Worm (Caenorhabditis elegans) whole organism, young adult: ENCODE results near the gene T27E4.7.

Experiments
- B0035.1 ChIP-seq: sonication (generic microtip); optimal IDR thresholded peaks from 2 replicates; lab custom pipeline; 2016; ENCODE audit warnings: missing genetic modification characterization, mild to moderate bottlenecking, missing compliant biosample characterization, missing genotype, missing genetic modification reagents
- B0261.1 ChIP-seq: sonication (generic microtip); optimal IDR thresholded peaks from 2 replicates; lab custom pipeline; 2016; ENCODE audit warnings: mild to moderate bottlenecking, missing genetic modification characterization, moderate library complexity, missing compliant biosample characterization
- F22D6.2 ChIP-seq: sonication (generic microtip); optimal IDR thresholded peaks from 2 replicates; lab custom pipeline; 2016; ENCODE audit warnings: mild to moderate bottlenecking, missing genetic modification characterization, missing compliant biosample characterization
- F52B5.7 ChIP-seq: sonication (generic microtip); optimal IDR thresholded peaks from 2 replicates; lab custom pipeline; 2016; ENCODE audit warnings: mild to moderate bottlenecking, missing genetic modification characterization, missing compliant biosample characterization
- F57C9.4 ChIP-seq: sonication (generic microtip); optimal IDR thresholded peaks from 2 replicates; lab custom pipeline; 2017; ENCODE audit warnings: mild to moderate bottlenecking, missing genetic modification characterization, missing compliant biosample characterization
- K11D2.4 ChIP-seq: fragments of 200-800 bp; sonication (Bioruptor generic); IDR thresholded peaks from 2 replicates; pipeline ENCODE4 v1.3.6; 2022; ENCODE audit warnings: missing genetic modification reagents, missing genetic modification characterization, missing compliant biosample characterization
- Y56A3A.18 ChIP-seq: fragments of 200-800 bp; sonication (Bioruptor generic); IDR thresholded peaks from 2 replicates; pipeline ENCODE4 v1.3.6; 2022; ENCODE audit warnings: missing genetic modification reagents, missing genetic modification characterization, missing compliant biosample characterization
- Y67H2A.10 ChIP-seq: fragments of 200-800 bp; sonication (Bioruptor generic); conservative IDR thresholded peaks from 2 replicates; pipeline ENCODE4 v1.3.6; 2022; ENCODE audit warnings: missing genetic modification reagents, missing genetic modification characterization, missing compliant biosample characterization
- Y95B8A.8 ChIP-seq: fragments of 200-800 bp; sonication (Bioruptor generic); IDR thresholded peaks from 2 replicates; pipeline ENCODE4 v1.3.6; 2022; ENCODE audit warnings: missing genetic modification reagents, missing genetic modification characterization, missing compliant biosample characterization
- attf-5 ChIP-seq: fragments of 200-800 bp; sonication (Bioruptor generic); optimal IDR thresholded peaks from 2 replicates; lab custom pipeline; 2018; ENCODE audit warnings: mild to moderate bottlenecking, missing genetic modification characterization, missing compliant biosample characterization
- bed-2 ChIP-seq: fragments of 200-800 bp; sonication (Bioruptor generic); IDR thresholded peaks from 2 replicates; pipeline ENCODE4 v1.3.6; 2022; ENCODE audit warnings: missing genetic modification reagents, missing genetic modification characterization, missing compliant biosample characterization
- ccch-3 ChIP-seq: fragments of 200-800 bp; sonication (Bioruptor generic); optimal IDR thresholded peaks from 2 replicates; lab custom pipeline; 2018; ENCODE audit warnings: mild to moderate bottlenecking, missing genetic modification characterization, missing compliant biosample characterization
- ceh-100 ChIP-seq: fragments of 200-800 bp; sonication (Bioruptor generic); IDR thresholded peaks from 2 replicates; pipeline ENCODE4 v1.3.6; 2022; ENCODE audit warnings: missing genetic modification reagents, missing genetic modification characterization, missing compliant biosample characterization
- ceh-40 ChIP-seq: fragments of 200-800 bp; sonication (Bioruptor generic); IDR thresholded peaks from 2 replicates; pipeline ENCODE4 v1.3.6; 2022; ENCODE audit warnings: missing genetic modification characterization, missing compliant biosample characterization
- ceh-79 ChIP-seq: sonication (generic microtip); optimal IDR thresholded peaks from 2 replicates; lab custom pipeline; 2017; ENCODE audit warnings: mild to moderate bottlenecking, missing genetic modification characterization, missing compliant biosample characterization
- ceh-91 ChIP-seq: fragments of 200-800 bp; sonication (Bioruptor generic); IDR thresholded peaks from 2 replicates; pipeline ENCODE4 v1.3.6; 2022; ENCODE audit warnings: missing genetic modification reagents, missing genetic modification characterization, missing compliant biosample characterization
- fkh-3 ChIP-seq: sonication (generic microtip); optimal IDR thresholded peaks from 2 replicates; lab custom pipeline; 2016; ENCODE audit warnings: mild to moderate bottlenecking, missing genetic modification characterization, missing compliant biosample characterization
- hlh-26 ChIP-seq: fragments of 200-800 bp; sonication (Bioruptor generic); conservative IDR thresholded peaks from 2 replicates; pipeline ENCODE4 v1.3.6; 2022; ENCODE audit warnings: missing genetic modification reagents, missing genetic modification characterization, missing compliant biosample characterization
- hmg-1.2 ChIP-seq: fragments of 200-800 bp; sonication (Bioruptor generic); IDR thresholded peaks from 2 replicates; pipeline ENCODE4 v1.3.6; 2022; ENCODE audit warnings: missing genetic modification reagents, missing genetic modification characterization, missing compliant biosample characterization
- lin-35 ChIP-seq, 3 experiments: fragments of 150-350 bp in 2 of 3; sonication (generic microtip) in 1 of 3; optimal IDR thresholded peaks; 2 replicates each; lab custom pipeline; 2014 to 2018; ENCODE audit warnings: missing biosample characterization in 3 of 3, missing genetic modification characterization in 3 of 3, missing genetic modification reagents in 3 of 3
- lin-54 ChIP-seq: fragments of 200-800 bp; sonication (Bioruptor generic); optimal IDR thresholded peaks from 2 replicates; lab custom pipeline; 2018; ENCODE audit warnings: mild to moderate bottlenecking, missing genetic modification characterization, missing compliant biosample characterization
- madf-8 ChIP-seq: fragments of 200-800 bp; sonication (Bioruptor generic); conservative IDR thresholded peaks from 2 replicates; pipeline ENCODE4 v1.3.6; 2022; ENCODE audit warnings: missing genetic modification reagents, missing genetic modification characterization, missing compliant biosample characterization
- mcd-1 ChIP-seq: fragments of 200-800 bp; sonication (Bioruptor generic); IDR thresholded peaks from 2 replicates; pipeline ENCODE4 v1.3.6; 2022; ENCODE audit warnings: missing genetic modification reagents, missing genetic modification characterization, missing compliant biosample characterization
- nfya-1 ChIP-seq: sonication (generic microtip); optimal IDR thresholded peaks from 2 replicates; lab custom pipeline; 2017; ENCODE audit warnings: antibody characterized with exemption, missing compliant biosample characterization, missing genetic modification characterization, borderline replicate concordance; ENCODE audit not compliant: insufficient read depth
- nhr-90 ChIP-seq: sonication (generic microtip); optimal IDR thresholded peaks from 2 replicates; lab custom pipeline; 2016; ENCODE audit warnings: missing genotype, mild to moderate bottlenecking, missing genetic modification characterization, missing compliant biosample characterization
- rec-8 ChIP-seq, 2 experiments: sonication (generic microtip); optimal IDR thresholded peaks; 2 replicates each; lab custom pipeline; 2016; ENCODE audit warnings: mild to moderate bottlenecking in 2 of 2, missing genetic modification characterization in 2 of 2, missing genetic modification reagents in 2 of 2, missing genotype in 2 of 2, missing biosample characterization in 1 of 2, missing compliant biosample characterization in 1 of 2, moderate library complexity in 1 of 2
- repo-1 ChIP-seq: sonication (generic microtip); optimal IDR thresholded peaks from 2 replicates; lab custom pipeline; 2017; ENCODE audit warnings: mild to moderate bottlenecking, missing genetic modification characterization, missing compliant biosample characterization
- sea-2 ChIP-seq: fragments of 200-800 bp; sonication (Bioruptor generic); IDR thresholded peaks from 2 replicates; pipeline ENCODE4 v1.3.6; 2022; ENCODE audit warnings: missing genetic modification characterization, missing compliant biosample characterization
- snpc-3.4 ChIP-seq: sonication (generic microtip); optimal IDR thresholded peaks from 2 replicates; lab custom pipeline; 2017; ENCODE audit warnings: missing genetic modification characterization, mild to moderate bottlenecking, missing compliant biosample characterization, antibody characterized with exemption, moderate library complexity, missing genotype, missing genetic modification reagents
- tbx-9 ChIP-seq: sonication (generic microtip); optimal IDR thresholded peaks from 2 replicates; lab custom pipeline; 2016; ENCODE audit warnings: borderline replicate concordance, missing genetic modification characterization, inconsistent platforms, missing compliant biosample characterization
- tlf-1 ChIP-seq: fragments of 200-800 bp; sonication (Bioruptor generic); optimal IDR thresholded peaks from 2 replicates; lab custom pipeline; 2018; ENCODE audit warnings: mild to moderate bottlenecking, missing genetic modification characterization, missing compliant biosample characterization
- xnd-1 ChIP-seq: sonication (generic microtip); optimal IDR thresholded peaks from 2 replicates; lab custom pipeline; 2016; ENCODE audit warnings: missing genotype, missing genetic modification reagents, missing genetic modification characterization, missing compliant biosample characterization
- ztf-18 ChIP-seq: sonication (generic microtip); optimal IDR thresholded peaks from 2 replicates; lab custom pipeline; 2016; ENCODE audit warnings: missing genotype, mild to moderate bottlenecking, missing genetic modification characterization, missing compliant biosample characterization
- ztf-6 ChIP-seq: fragments of 200-800 bp; sonication (Bioruptor generic); IDR thresholded peaks from 2 replicates; pipeline ENCODE4 v1.3.6; 2022; ENCODE audit warnings: missing genetic modification reagents, missing genetic modification characterization, missing compliant biosample characterization

T27E4.7 gene

ce11 chrV:9062341-9062740 lies 13.8 kb downstream of the T27E4.7 start, which contains the start of gene C25E10.12:
Gene C25E10.12, minus strand, starts transcription at chrV:9062441.
- TF ChIP-seq ceh-100: no peak
- TF ChIP-seq rec-8 (tag; optimal IDR thresholded peaks at IDR 0.05; lab: Kevin White, UChicago): no peak
- TF ChIP-seq nfya-1: no peak
- no peak for TF ChIP-seq ztf-6 (GFP tag; lab: Robert Waterston, UW)
- no peak for TF ChIP-seq xnd-1 (tag; lab: Kevin White, UChicago)
- no peak for TF ChIP-seq hmg-1.2 (GFP tag; lab: Robert Waterston, UW)
- TF ChIP-seq F52B5.7 (tag; lab: Kevin White, UChicago): no peak
- no peak for TF ChIP-seq snpc-3.4
- TF ChIP-seq Y67H2A.10 (GFP tag; lab: Robert Waterston, UW): no peak
- no peak for TF ChIP-seq F57C9.4
- TF ChIP-seq B0261.1 (tag; lab: Kevin White, UChicago): no peak
- no peak for TF ChIP-seq ceh-79
- TF ChIP-seq ceh-91 (GFP tag; lab: Robert Waterston, UW): no peak
- TF ChIP-seq hlh-26 (GFP tag; lab: Robert Waterston, UW): no peak
- no peak for TF ChIP-seq lin-35 (GFP tag; optimal IDR thresholded peaks at IDR 0.05; lab: Kevin White, UChicago)
- no peak for TF ChIP-seq tbx-9 (tag; lab: Kevin White, UChicago)
- no peak for TF ChIP-seq ceh-40
- no peak for TF ChIP-seq attf-5 (GFP tag; lab: Kevin White, UChicago)
- TF ChIP-seq, all 124 proteins: peak for 0

DNA sequence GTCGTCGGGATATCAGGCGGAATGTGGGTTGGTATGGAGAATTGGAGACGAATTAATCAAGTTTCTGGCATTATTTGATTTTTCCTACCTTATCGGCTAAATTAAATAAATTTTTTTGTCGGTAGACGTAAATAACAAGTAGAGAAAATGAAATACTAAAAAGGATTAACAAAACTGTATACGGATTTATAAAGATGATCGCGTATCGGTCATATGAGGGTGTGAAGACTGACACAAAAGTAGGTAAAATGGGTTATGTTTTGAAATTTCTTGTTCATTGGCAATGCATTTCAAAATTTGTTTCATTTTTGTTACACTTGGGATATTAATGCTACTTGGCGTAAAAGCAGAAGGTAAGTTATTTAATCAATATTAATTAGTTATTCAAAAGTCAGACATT lies 16.7 kb downstream of the T27E4.7 start, which contains the start of the genes C25E10.16 and C25E10.13:
Gene C25E10.16, minus strand, starts transcription at position 101 of the 400 bp plus-strand sequence.
Gene C25E10.13, plus strand, starts transcription at position 256 of the 400 bp plus-strand sequence.
- TF ChIP-seq sea-2 (GFP tag; lab: Robert Waterston, UW) (no peak), ccch-3 (GFP tag; lab: Kevin White, UChicago) (no peak), madf-8 (GFP tag; lab: Robert Waterston, UW) (no peak), ztf-18 (tag; lab: Kevin White, UChicago) (no peak), K11D2.4 (GFP tag; lab: Robert Waterston, UW) (no peak), F57C9.4 (no peak), nhr-90 (tag; lab: Kevin White, UChicago) (no peak), B0035.1 (tag; lab: Kevin White, UChicago) (no peak), Y95B8A.8 (GFP tag; lab: Robert Waterston, UW) (no peak), Y56A3A.18 (GFP tag; lab: Robert Waterston, UW) (no peak), repo-1 (no peak), ceh-40 (no peak), Y67H2A.10 (GFP tag; lab: Robert Waterston, UW) (no peak), lin-54 (GFP tag; lab: Kevin White, UChicago) (no peak), mcd-1 (no peak), hlh-26 (GFP tag; lab: Robert Waterston, UW) (no peak), ztf-6 (GFP tag; lab: Robert Waterston, UW) (no peak), fkh-3 (tag; lab: Kevin White, UChicago) (no peak), tlf-1 (GFP tag; lab: Kevin White, UChicago) (no peak)

DNA sequence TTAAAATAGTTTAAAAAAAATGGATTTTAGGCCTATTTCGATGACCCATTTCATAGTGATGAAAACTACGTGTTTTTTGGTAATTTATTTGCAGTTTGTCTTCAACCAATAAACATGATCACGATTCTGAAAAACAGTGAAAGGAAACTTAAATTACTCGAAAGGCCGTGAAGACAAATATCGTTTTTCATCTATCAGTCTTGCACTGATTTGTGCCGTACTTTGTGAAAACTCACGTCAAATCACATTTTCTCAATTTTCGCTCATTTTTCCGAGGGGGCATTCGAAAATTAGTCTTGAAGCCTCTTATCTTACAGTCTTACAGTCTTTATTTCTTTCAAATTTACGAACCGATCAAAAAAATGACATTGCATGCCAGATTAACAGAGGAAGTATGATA lies 17.5 kb downstream of the T27E4.7 start, which contains the start of gene C25E10.11:
Gene C25E10.11, minus strand, starts transcription at position 101 of the 400 bp plus-strand sequence.
- no peak for TF ChIP-seq attf-5 (GFP tag; lab: Kevin White, UChicago)
- no peak for TF ChIP-seq F22D6.2 (tag; lab: Kevin White, UChicago)
- no peak for TF ChIP-seq bed-2 (GFP tag; lab: Robert Waterston, UW)
